1 worm cellular context compared by ENCODE assay signal in genomic region chrX:13226614-13227096, ce11.
A peak's percentile ranks its signal among the peaks of the same experiment; 100 is the strongest.
TF ChIP-seq lines count a peak whose summit lies in the region.

Gene skr-21, minus strand, starts transcription at chrX:13226664.

TF ChIP-seq in whole organism, L3 larva, 47 proteins besides CTCF, POLR2A, EP300 and RAD21 (continued from another document):
- TF ChIP-seq nfya-1 (tag; optimal IDR thresholded peaks at IDR 0.05; lab: Kevin White, UChicago; ENCODE audit: insufficient read depth) = no peak
- no peak for TF ChIP-seq elt-3 (tag; optimal IDR thresholded peaks at IDR 0.05; lab: Kevin White, UChicago)
- no peak for TF ChIP-seq R02D3.7 (tag; optimal IDR thresholded peaks at IDR 0.05; lab: Kevin White, UChicago)
- TF ChIP-seq unc-39 (tag; optimal IDR thresholded peaks at IDR 0.05; lab: Kevin White, UChicago) = no peak
- TF ChIP-seq daf-12 (tag; optimal IDR thresholded peaks at IDR 0.05; lab: Kevin White, UChicago) = no peak
- TF ChIP-seq tbx-2 (tag; optimal IDR thresholded peaks at IDR 0.05; lab: Kevin White, UChicago) = no peak
- TF ChIP-seq elt-2 (tag; optimal IDR thresholded peaks at IDR 0.05; lab: Kevin White, UChicago) = peak; percentile 1
- TF ChIP-seq jun-1 (tag; optimal IDR thresholded peaks at IDR 0.05; lab: Kevin White, UChicago) = no peak
- TF ChIP-seq nhr-76 (tag; optimal IDR thresholded peaks at IDR 0.05; lab: Kevin White, UChicago) = no peak
- TF ChIP-seq nhr-11 (tag; optimal IDR thresholded peaks at IDR 0.05; lab: Kevin White, UChicago) = no peak
- TF ChIP-seq mml-1 (tag; optimal IDR thresholded peaks at IDR 0.05; lab: Kevin White, UChicago) = no peak
